Worm (Caenorhabditis elegans) whole organism, young adult: Measurements from ENCODE around the gene fbxa-29.
"Not testable (repeated sequence)": the region's sequence is repeated elsewhere in the genome, so short reads cannot be mapped to it uniquely, and the experiment has no call there.

Source experiments
- F52B5.7 ChIP-seq: sonication (generic microtip); optimal IDR thresholded peaks from 2 replicates; lab custom pipeline; 2016; ENCODE audit warnings: mild to moderate bottlenecking, missing genetic modification characterization, missing compliant biosample characterization
- Y53F4B.3 ChIP-seq: fragments of 200-800 bp; sonication (Bioruptor generic); IDR thresholded peaks from 2 replicates; pipeline ENCODE4 v1.3.6; 2022; ENCODE audit warnings: missing genetic modification reagents, missing genetic modification characterization, missing compliant biosample characterization
- aptf-2 ChIP-seq: fragments of 200-800 bp; sonication (Bioruptor generic); conservative IDR thresholded peaks from 2 replicates; pipeline ENCODE4 v1.3.6; 2022; ENCODE audit warnings: missing genetic modification reagents, missing genetic modification characterization, missing compliant biosample characterization
- aptf-3 ChIP-seq: fragments of 200-800 bp; sonication (Bioruptor generic); IDR thresholded peaks from 2 replicates; pipeline ENCODE4 v1.3.6; 2022; ENCODE audit warnings: missing genetic modification characterization, missing compliant biosample characterization
- attf-5 ChIP-seq: fragments of 200-800 bp; sonication (Bioruptor generic); optimal IDR thresholded peaks from 2 replicates; lab custom pipeline; 2018; ENCODE audit warnings: mild to moderate bottlenecking, missing genetic modification characterization, missing compliant biosample characterization
- bed-2 ChIP-seq: fragments of 200-800 bp; sonication (Bioruptor generic); IDR thresholded peaks from 2 replicates; pipeline ENCODE4 v1.3.6; 2022; ENCODE audit warnings: missing genetic modification reagents, missing genetic modification characterization, missing compliant biosample characterization
- cebp-1 ChIP-seq, 2 experiments: fragments of 200-800 bp in 1 of 2; sonication (Bioruptor generic) in 1 of 2; sonication (generic microtip) in 1 of 2; IDR thresholded peaks in 1 of 2; optimal IDR thresholded peaks in 1 of 2; 2 replicates each; pipeline versions ENCODE4 v1.3.6 to Lab custom; 2017 to 2022; ENCODE audit warnings: missing compliant biosample characterization in 2 of 2, missing genetic modification characterization in 2 of 2, mild to moderate bottlenecking in 1 of 2, missing genetic modification reagents in 1 of 2, moderate library complexity in 1 of 2
- ceh-27 ChIP-seq: fragments of 200-800 bp; sonication (Bioruptor generic); optimal IDR thresholded peaks from 2 replicates; lab custom pipeline; 2018; ENCODE audit warnings: mild to moderate bottlenecking, missing genetic modification characterization, moderate library complexity, missing compliant biosample characterization
- ceh-79 ChIP-seq: sonication (generic microtip); optimal IDR thresholded peaks from 2 replicates; lab custom pipeline; 2017; ENCODE audit warnings: mild to moderate bottlenecking, missing genetic modification characterization, missing compliant biosample characterization
- ceh-91 ChIP-seq: fragments of 200-800 bp; sonication (Bioruptor generic); IDR thresholded peaks from 2 replicates; pipeline ENCODE4 v1.3.6; 2022; ENCODE audit warnings: missing genetic modification reagents, missing genetic modification characterization, missing compliant biosample characterization
- egrh-3 ChIP-seq: fragments of 200-800 bp; sonication (Bioruptor generic); IDR thresholded peaks from 2 replicates; pipeline ENCODE4 v1.3.6; 2022; ENCODE audit warnings: missing genetic modification reagents, missing genetic modification characterization, missing compliant biosample characterization
- ets-4 ChIP-seq: fragments of 200-800 bp; sonication (Bioruptor generic); optimal IDR thresholded peaks from 2 replicates; lab custom pipeline; 2018; ENCODE audit warnings: mild to moderate bottlenecking, missing genetic modification characterization, missing compliant biosample characterization
- gei-17 ChIP-seq: fragments of 200-800 bp; sonication (Bioruptor generic); optimal IDR thresholded peaks from 2 replicates; lab custom pipeline; 2018; ENCODE audit warnings: mild to moderate bottlenecking, missing genetic modification characterization, missing compliant biosample characterization
- hmg-20 ChIP-seq: fragments of 200-800 bp; sonication (Bioruptor generic); IDR thresholded peaks from 2 replicates; pipeline ENCODE4 v1.3.6; 2022; ENCODE audit warnings: missing genetic modification reagents, missing genetic modification characterization, missing compliant biosample characterization
- let-526 ChIP-seq: fragments of 200-800 bp; sonication (Bioruptor generic); IDR thresholded peaks from 2 replicates; pipeline ENCODE4 v1.3.6; 2022; ENCODE audit warnings: missing genetic modification reagents, missing genetic modification characterization, missing compliant biosample characterization
- lsy-27 ChIP-seq: sonication (generic microtip); optimal IDR thresholded peaks from 2 replicates; lab custom pipeline; 2017; ENCODE audit warnings: missing genetic modification characterization, mild to moderate bottlenecking, missing compliant biosample characterization, antibody characterized with exemption, missing genotype, borderline replicate concordance; ENCODE audit not compliant: insufficient read depth
- nhr-80 ChIP-seq: sonication (generic microtip); optimal IDR thresholded peaks from 2 replicates; lab custom pipeline; 2016; ENCODE audit warnings: missing genetic modification characterization, missing compliant biosample characterization
- snpc-1.1 ChIP-seq: sonication (generic microtip); optimal IDR thresholded peaks from 2 replicates; lab custom pipeline; 2017; ENCODE audit warnings: missing genetic modification characterization, mild to moderate bottlenecking, missing compliant biosample characterization, antibody characterized with exemption, moderate library complexity, missing genotype, missing genetic modification reagents; ENCODE audit not compliant: insufficient read depth
- snpc-3.4 ChIP-seq: sonication (generic microtip); optimal IDR thresholded peaks from 2 replicates; lab custom pipeline; 2017; ENCODE audit warnings: missing genetic modification characterization, mild to moderate bottlenecking, missing compliant biosample characterization, antibody characterized with exemption, moderate library complexity, missing genotype, missing genetic modification reagents
- zfh-2 ChIP-seq: fragments of 200-800 bp; sonication (Bioruptor generic); conservative IDR thresholded peaks from 2 replicates; pipeline ENCODE4 v1.3.6; 2022; ENCODE audit warnings: missing genetic modification reagents, missing genetic modification characterization, missing compliant biosample characterization
- zim-3 ChIP-seq: sonication (generic microtip); optimal IDR thresholded peaks from 2 replicates; lab custom pipeline; 2017; ENCODE audit warnings: mild to moderate bottlenecking, missing genetic modification characterization, moderate library complexity, missing compliant biosample characterization

The fbxa-29 gene

ce11 chrIII:1275513-1275912 lies 2.0 kb upstream of the fbxa-29 start, which contains the start of gene fbxa-30:
Gene fbxa-30 (minus strand): TSS chrIII:1275613.
- TF ChIP-seq nhr-80 = peak; percentile 5
- no peak for TF ChIP-seq hmg-20 (GFP tag; lab: Robert Waterston, UW)
- TF ChIP-seq cebp-1 (GFP tag; IDR thresholded peaks at IDR 0.05; lab: Robert Waterston, UW) = no peak
- peak; percentile 57 for TF ChIP-seq cebp-1 (tag; optimal IDR thresholded peaks at IDR 0.05; lab: Kevin White, UChicago)

- peak; percentile 45 for TF ChIP-seq nhr-80
- TF ChIP-seq zim-3 = no peak
- no peak for TF ChIP-seq cebp-1 (GFP tag; IDR thresholded peaks at IDR 0.05; lab: Robert Waterston, UW)
- peak; percentile 23 for TF ChIP-seq cebp-1 (tag; optimal IDR thresholded peaks at IDR 0.05; lab: Kevin White, UChicago)
Measured at ce11 chrIII:1271378-1271926, 2.1 kb downstream of the fbxa-29 start, which contains the start of gene fbxa-31. Gene fbxa-31 (minus strand): TSS chrIII:1271428.

- no peak for TF ChIP-seq ets-4 (GFP tag; lab: Kevin White, UChicago)
- TF ChIP-seq let-526 = no peak
- no peak for TF ChIP-seq F52B5.7
- TF ChIP-seq gei-17 = no peak
- peak; percentile 36 for TF ChIP-seq nhr-80
- no peak for TF ChIP-seq aptf-2
- TF ChIP-seq snpc-3.4 (tag; lab: Kevin White, UChicago) = no peak
Measured at ce11 chrIII:1269156-1269555, 4.3 kb downstream of the fbxa-29 start, which contains the start of gene fbxa-32. Gene fbxa-32 (minus strand): TSS chrIII:1269256.

- not testable (repeated sequence) for TF ChIP-seq lsy-27 (tag; lab: Kevin White, UChicago); ceh-27; snpc-1.1 (tag; lab: Kevin White, UChicago)
Measured at ce11 chrIII:1266799-1267198, 6.7 kb downstream of the fbxa-29 start, which contains the start of gene fbxa-151. Gene fbxa-151 (minus strand): TSS chrIII:1266899.

ce11 chrIII:1263692-1264091 lies 9.8 kb downstream of the fbxa-29 start, which contains the start of gene srz-9:
Gene srz-9 (plus strand): TSS chrIII:1263992.
- TF ChIP-seq ceh-79 (tag; lab: Kevin White, UChicago); aptf-3 (GFP tag; lab: Robert Waterston, UW); zfh-2 (GFP tag; lab: Robert Waterston, UW): not testable (repeated sequence)

ce11 chrIII:1261198-1261597 lies 12.3 kb downstream of the fbxa-29 start:
- TF ChIP-seq ceh-91 (GFP tag; lab: Robert Waterston, UW) (peak; percentile 9; the same call in 1 of the 2 replicates), egrh-3 (peak; percentile 20), Y53F4B.3 (GFP tag; lab: Robert Waterston, UW) (peak; percentile 93; the same call in 1 of the 2 replicates)
- TF ChIP-seq, all 124 proteins: peak for 3; not testable (repeated sequence) for 121

ce11 chrIII:1260304-1260703 lies 13.2 kb downstream of the fbxa-29 start:
- peak; percentile 98 for TF ChIP-seq egrh-3

ce11 chrIII:1258358-1258757 lies 15.1 kb downstream of the fbxa-29 start, which contains the start of gene fbxa-78:
Gene fbxa-78 (minus strand): TSS chrIII:1258458.
- TF ChIP-seq bed-2 (GFP tag; lab: Robert Waterston, UW); gei-17; attf-5: not testable (repeated sequence)
- TF ChIP-seq, all 124 proteins: peak for 0; not testable (repeated sequence) for 124
